Fruit fly (Drosophila melanogaster) whole organism, pupa: ENCODE data around the gene CG17198.

ENCODE experiments used
- CG10348 ChIP-seq: fragments of 200-800 bp; sonication (Bioruptor generic); IDR thresholded peaks from 2 replicates; pipeline ENCODE4 v1.3.6; 2022; ENCODE audit warnings: missing biosample characterization, missing genetic modification characterization
- CG12605 ChIP-seq: fragments of 200-800 bp; sonication (Bioruptor generic); IDR thresholded peaks from 2 replicates; pipeline ENCODE4 v1.3.6; 2022; ENCODE audit warnings: missing biosample characterization, missing genetic modification characterization
- CG13204 ChIP-seq: fragments of 200-800 bp; sonication (Bioruptor generic); optimal IDR thresholded peaks from 2 replicates; lab custom pipeline; 2018; ENCODE audit warnings: missing biosample characterization, mild to moderate bottlenecking, missing genetic modification characterization, moderate library complexity
- CG14655 ChIP-seq: fragments of 200-800 bp; sonication (Bioruptor generic); optimal IDR thresholded peaks from 3 replicates; lab custom pipeline; 2017; ENCODE audit warnings: mild to moderate bottlenecking, missing biosample characterization, missing genetic modification reagents, missing genetic modification characterization
- CG15710 ChIP-seq: fragments of 200-800 bp; sonication (Bioruptor generic); optimal IDR thresholded peaks from 2 replicates; lab custom pipeline; 2018; ENCODE audit warnings: missing biosample characterization, mild to moderate bottlenecking, missing genetic modification characterization, moderate library complexity
- CG17806 ChIP-seq: fragments of 200-800 bp; sonication (Bioruptor generic); optimal IDR thresholded peaks from 2 replicates; lab custom pipeline; 2018; ENCODE audit warnings: missing biosample characterization, mild to moderate bottlenecking, missing genetic modification characterization, moderate library complexity
- CG32121 ChIP-seq: fragments of 200-800 bp; sonication (Bioruptor generic); IDR thresholded peaks from 2 replicates; pipeline ENCODE4 v1.3.6; 2022; ENCODE audit warnings: missing biosample characterization, missing genetic modification characterization
- CG34367 ChIP-seq: fragments of 200-800 bp; sonication (Bioruptor generic); optimal IDR thresholded peaks from 2 replicates; lab custom pipeline; 2018; ENCODE audit warnings: missing biosample characterization, mild to moderate bottlenecking, missing genetic modification characterization
- CG4496 ChIP-seq: fragments of 200-800 bp; sonication (Bioruptor generic); IDR thresholded peaks from 3 replicates; pipeline ENCODE4 v1.3.6; 2022; ENCODE audit warnings: missing biosample characterization, missing genetic modification characterization
- CG8159 ChIP-seq: fragments of 200-800 bp; sonication (Bioruptor generic); optimal IDR thresholded peaks from 3 replicates; lab custom pipeline; 2018; ENCODE audit warnings: missing biosample characterization, mild to moderate bottlenecking, missing genetic modification characterization, moderate library complexity
- CG8301 ChIP-seq: fragments of 200-800 bp; sonication (Bioruptor generic); optimal IDR thresholded peaks from 2 replicates; lab custom pipeline; 2018; ENCODE audit warnings: missing biosample characterization, mild to moderate bottlenecking, missing genetic modification characterization
- CG9948 ChIP-seq: fragments of 200-800 bp; sonication (Bioruptor generic); optimal IDR thresholded peaks from 2 replicates; lab custom pipeline; 2018; ENCODE audit warnings: missing biosample characterization, mild to moderate bottlenecking, missing genetic modification characterization, moderate library complexity
- D1 ChIP-seq: fragments of 200-800 bp; sonication (Bioruptor generic); optimal IDR thresholded peaks from 2 replicates; lab custom pipeline; 2018; ENCODE audit warnings: missing biosample characterization, mild to moderate bottlenecking, missing genetic modification characterization, moderate library complexity
- EcR ChIP-seq: fragments of 200-800 bp; sonication (Bioruptor generic); optimal IDR thresholded peaks from 3 replicates; lab custom pipeline; 2019; ENCODE audit warnings: missing biosample characterization, missing genetic modification characterization, mild to moderate bottlenecking, moderate library complexity, missing genetic modification reagents
- Ets98B ChIP-seq: fragments of 200-800 bp; sonication (Bioruptor generic); IDR thresholded peaks from 2 replicates; pipeline ENCODE4 v1.3.6; 2022; ENCODE audit warnings: missing biosample characterization, missing genetic modification characterization
- Pif1A ChIP-seq: fragments of 200-800 bp; sonication (Bioruptor generic); optimal IDR thresholded peaks from 3 replicates; lab custom pipeline; 2016; ENCODE audit warnings: missing biosample characterization, missing genetic modification characterization
- Pif1B ChIP-seq: fragments of 200-800 bp; sonication (Bioruptor generic); optimal IDR thresholded peaks from 3 replicates; lab custom pipeline; 2016; ENCODE audit warnings: missing biosample characterization, missing genetic modification characterization
- Snoo ChIP-seq: fragments of 200-800 bp; sonication (Bioruptor generic); optimal IDR thresholded peaks from 3 replicates; lab custom pipeline; 2017; ENCODE audit warnings: missing biosample characterization, mild to moderate bottlenecking, missing genetic modification characterization, inconsistent platforms
- fd96Ca ChIP-seq: fragments of 200-800 bp; sonication (Bioruptor generic); IDR thresholded peaks from 3 replicates; pipeline ENCODE4 v1.3.6; 2022; ENCODE audit warnings: missing biosample characterization, missing genetic modification characterization
- gl ChIP-seq: fragments of 200-800 bp; sonication (Bioruptor generic); optimal IDR thresholded peaks from 2 replicates; lab custom pipeline; 2018; ENCODE audit warnings: missing biosample characterization, mild to moderate bottlenecking, missing genetic modification characterization
- rn ChIP-seq: fragments of 200-800 bp; sonication (Bioruptor generic); IDR thresholded peaks from 2 replicates; pipeline ENCODE4 v1.3.6; 2022; ENCODE audit warnings: missing biosample characterization, missing genetic modification characterization

Gene CG17198

DNA sequence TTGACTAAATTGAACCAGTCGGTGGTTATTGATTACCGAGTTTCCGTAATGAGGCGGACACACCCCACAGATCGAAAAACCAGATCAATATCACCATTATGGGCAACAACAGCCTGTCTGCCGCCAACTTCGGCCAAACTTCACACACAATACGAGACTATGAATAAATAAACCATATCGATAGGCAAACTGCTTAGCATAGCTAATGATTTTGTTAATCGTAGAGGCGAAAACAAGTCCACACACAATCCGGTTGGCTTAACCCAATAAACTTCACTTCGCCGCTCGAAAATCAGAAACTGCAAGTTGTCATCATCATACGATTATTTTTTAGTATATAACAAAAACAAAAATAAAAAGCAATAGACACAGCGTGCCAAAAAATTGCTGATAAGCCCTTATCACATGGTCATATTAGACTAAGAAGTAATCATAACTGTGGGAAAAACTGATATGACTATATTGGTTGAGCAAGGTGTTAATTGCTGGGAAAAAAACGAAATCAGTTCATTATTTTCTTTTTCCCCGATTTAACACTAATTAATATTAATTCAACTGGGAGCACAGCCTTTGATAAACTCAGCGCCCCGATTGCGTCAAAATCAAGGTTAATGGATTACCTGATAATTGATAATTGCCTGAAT, 19.2 kb downstream of the CG17198 start:
- TF ChIP-seq CG12605 (GFP tag; lab: Robert Waterston, UW) (no peak), CG32121 (GFP tag; lab: Robert Waterston, UW) (no peak), CG10348 (GFP tag; lab: Robert Waterston, UW) (no peak)

DNA sequence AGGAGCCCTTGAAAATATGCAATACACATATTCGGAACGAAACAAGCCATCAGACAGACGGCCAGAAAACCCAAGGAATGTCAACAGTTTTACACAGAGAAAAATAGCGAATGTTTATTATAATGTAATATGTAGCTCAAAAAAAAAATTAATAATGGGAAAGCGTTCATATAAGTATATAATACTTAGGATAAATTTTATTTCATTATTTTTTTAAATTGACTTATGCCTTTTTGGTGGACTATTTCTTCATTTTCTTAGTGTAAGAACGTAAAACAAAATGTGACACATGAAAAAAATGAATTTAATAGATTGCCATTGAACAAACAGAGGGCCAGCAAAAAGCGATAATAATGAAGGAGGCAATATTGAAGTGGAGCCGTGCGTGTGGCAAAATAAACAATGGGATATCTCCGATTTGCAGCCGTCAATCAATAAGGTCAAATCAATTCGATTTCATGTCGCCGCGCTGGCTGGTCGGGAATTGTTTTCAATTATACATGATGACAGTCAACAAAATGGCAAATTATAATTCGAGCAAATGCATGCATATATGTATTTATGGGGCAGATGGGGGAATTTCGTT, 20.2 kb downstream of the CG17198 start:
- TF ChIP-seq gl (tag; lab: Kevin White, UChicago) (no peak), CG14655 (GFP tag; lab: Kevin White, UChicago) (peak; percentile 3), Pif1A (GFP tag; lab: Kevin White, UChicago) (no peak), Snoo (tag; lab: Kevin White, UChicago) (no peak), CG17806 (tag; lab: Kevin White, UChicago) (no peak), CG9948 (tag; lab: Kevin White, UChicago) (no peak), CG8159 (tag; lab: Kevin White, UChicago) (no peak)
- TF ChIP-seq, all 21 proteins: peak for 1

DNA sequence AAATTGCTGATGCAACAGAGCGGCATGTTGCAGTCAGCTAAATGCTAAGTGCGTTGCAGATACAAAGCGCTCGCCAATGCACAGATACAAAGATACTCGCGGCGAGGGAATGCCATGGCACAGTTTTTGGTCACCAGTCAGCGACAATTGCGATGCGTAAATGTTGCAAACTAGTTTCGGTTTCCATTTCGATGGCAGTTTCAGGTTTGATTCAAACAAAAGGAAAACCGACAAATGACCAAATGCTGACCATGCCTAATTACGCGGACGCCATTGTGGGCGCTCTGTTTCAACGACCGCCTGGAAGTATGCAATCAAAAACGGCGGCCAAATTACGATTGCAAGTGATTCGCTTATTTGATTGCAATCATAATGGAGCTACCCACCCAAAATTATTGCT, 21.4 kb downstream of the CG17198 start:
- TF ChIP-seq Snoo (tag; lab: Kevin White, UChicago) (no peak), Ets98B (0 out of 2 replicates have a peak, but pooled peaks have one; percentile 22), fd96Ca (peak; percentile 24; the same call in 1 of the 3 replicates), CG4496 (GFP tag; lab: Robert Waterston, UW) (peak; percentile 55; the same call in 1 of the 3 replicates), gl (tag; lab: Kevin White, UChicago) (no peak), Pif1A (GFP tag; lab: Kevin White, UChicago) (no peak), EcR (no peak), CG12605 (GFP tag; lab: Robert Waterston, UW) (no peak), rn (GFP tag; lab: Robert Waterston, UW) (no peak)

DNA sequence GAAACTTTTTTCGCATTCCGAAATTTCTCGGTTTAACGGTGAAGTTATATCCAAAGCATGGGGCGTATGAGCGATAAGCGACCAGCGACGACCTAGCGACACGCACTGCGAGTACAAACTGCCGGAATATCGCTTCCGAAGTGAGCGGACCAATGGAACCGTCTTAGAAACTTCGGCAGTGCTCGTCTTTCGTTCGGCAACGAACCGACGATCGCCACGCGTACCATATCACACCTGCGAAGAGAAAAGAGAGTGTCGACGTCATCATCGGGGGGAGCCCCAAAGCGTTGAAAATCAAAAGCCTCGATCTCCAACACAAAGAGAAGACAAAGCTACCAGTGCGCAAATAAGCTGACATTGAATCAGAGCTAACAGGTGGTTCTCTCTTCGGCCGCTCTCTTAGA, 34.8 kb downstream of the CG17198 start, which contains the start of gene LpR2:
Gene LpR2, minus strand, starts transcription at position 118 of the 404 bp plus-strand sequence.
- TF ChIP-seq CG34367 (tag; lab: Kevin White, UChicago) (no peak), CG8159 (tag; lab: Kevin White, UChicago) (no peak), CG10348 (GFP tag; lab: Robert Waterston, UW) (no peak), CG13204 (no peak), D1 (tag; lab: Kevin White, UChicago) (no peak), CG4496 (GFP tag; lab: Robert Waterston, UW) (peak; percentile 66; the same call in 2 of the 3 replicates), CG14655 (GFP tag; lab: Kevin White, UChicago) (no peak), CG17806 (tag; lab: Kevin White, UChicago) (no peak), CG12605 (GFP tag; lab: Robert Waterston, UW) (peak; percentile 71), fd96Ca (no peak), Snoo (tag; lab: Kevin White, UChicago) (no peak), gl (tag; lab: Kevin White, UChicago) (peak; percentile 9), CG8301 (tag; lab: Kevin White, UChicago) (no peak), Pif1A (GFP tag; lab: Kevin White, UChicago) (no peak), CG32121 (GFP tag; lab: Robert Waterston, UW) (peak; percentile 49; the same call in 1 of the 2 replicates), CG15710 (tag; lab: Kevin White, UChicago) (no peak), EcR (no peak), Pif1B (GFP tag; lab: Kevin White, UChicago) (no peak), rn (GFP tag; lab: Robert Waterston, UW) (no peak), Ets98B (peak; percentile 65), CG9948 (tag; lab: Kevin White, UChicago) (no peak)
- TF ChIP-seq, all 21 proteins: peak for 5

DNA sequence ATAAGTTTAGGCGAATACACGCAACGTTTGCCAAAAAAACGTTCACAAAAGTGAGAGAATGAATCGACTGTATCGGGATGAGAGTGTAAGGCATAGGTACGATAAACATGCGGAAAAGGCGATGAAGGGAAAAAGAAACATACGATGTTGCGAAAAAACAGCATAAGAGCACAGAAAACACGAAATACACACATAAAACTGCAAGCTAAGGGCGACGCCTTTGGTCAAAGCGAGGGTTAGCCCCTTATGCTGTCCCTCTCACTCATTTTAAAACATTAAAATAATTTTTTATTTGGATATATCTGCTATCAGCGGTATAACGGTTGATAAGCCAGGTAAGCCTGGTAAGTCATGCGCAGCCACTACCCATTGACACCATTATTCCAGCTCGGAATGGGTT, 35.4 kb downstream of the CG17198 start:
- TF ChIP-seq CG9948 (tag; lab: Kevin White, UChicago) = no peak
- TF ChIP-seq CG17806 (tag; lab: Kevin White, UChicago) = no peak
- no peak for TF ChIP-seq gl (tag; lab: Kevin White, UChicago)
- no peak for TF ChIP-seq D1 (tag; lab: Kevin White, UChicago)
- no peak for TF ChIP-seq CG14655 (GFP tag; lab: Kevin White, UChicago)
- TF ChIP-seq EcR = no peak
- no peak for TF ChIP-seq Pif1A (GFP tag; lab: Kevin White, UChicago)
- no peak for TF ChIP-seq CG8159 (tag; lab: Kevin White, UChicago)
- TF ChIP-seq CG34367 (tag; lab: Kevin White, UChicago) = no peak
- TF ChIP-seq CG32121 (GFP tag; lab: Robert Waterston, UW) = no peak
- TF ChIP-seq CG15710 (tag; lab: Kevin White, UChicago) = no peak
- no peak for TF ChIP-seq rn (GFP tag; lab: Robert Waterston, UW)

DNA sequence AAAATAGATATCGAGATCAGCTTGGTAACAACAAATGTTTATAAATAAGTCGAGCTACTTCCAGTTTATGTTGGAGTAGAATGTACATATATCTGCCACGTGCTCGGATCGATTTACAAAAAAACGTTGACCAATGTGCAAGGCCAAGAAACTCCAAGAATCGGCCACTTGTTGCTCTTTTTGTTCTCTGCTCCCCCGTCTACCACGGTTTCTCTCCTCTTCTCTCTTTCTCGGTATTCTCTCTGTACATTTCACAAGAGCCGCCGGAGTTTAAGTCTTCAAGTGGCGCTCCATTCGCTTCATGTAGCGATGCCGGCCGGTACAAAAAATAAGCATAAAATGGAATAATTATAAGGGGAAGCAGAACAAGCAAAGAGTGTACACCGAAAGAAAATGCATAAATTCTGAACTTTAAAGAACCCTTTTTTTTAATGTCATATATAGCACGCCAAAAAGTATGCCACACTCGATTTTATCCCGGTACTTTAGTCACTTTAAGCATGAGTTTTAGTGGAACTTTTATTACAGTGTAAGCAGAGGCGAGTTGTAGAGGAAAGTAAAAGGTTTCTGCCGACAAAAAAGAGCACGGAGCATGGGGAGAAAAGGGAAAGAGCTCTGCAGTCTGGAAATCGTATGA, 37.3 kb downstream of the CG17198 start:
- TF ChIP-seq CG32121 (GFP tag; lab: Robert Waterston, UW) (peak; percentile 94), CG12605 (GFP tag; lab: Robert Waterston, UW) (peak; percentile 96), CG8159 (tag; lab: Kevin White, UChicago) (peak; percentile 99), CG10348 (GFP tag; lab: Robert Waterston, UW) (peak; percentile 86), Ets98B (peak; percentile 97), fd96Ca (peak; percentile 99), D1 (tag; lab: Kevin White, UChicago) (peak; percentile 98), CG8301 (tag; lab: Kevin White, UChicago) (peak; percentile 99), Pif1B (GFP tag; lab: Kevin White, UChicago) (peak; percentile 99), CG17806 (tag; lab: Kevin White, UChicago) (peak; percentile 99), CG9948 (tag; lab: Kevin White, UChicago) (peak; percentile 99), CG14655 (GFP tag; lab: Kevin White, UChicago) (peak; percentile 99), CG34367 (tag; lab: Kevin White, UChicago) (peak; percentile 99), rn (GFP tag; lab: Robert Waterston, UW) (peak; percentile 98), CG15710 (tag; lab: Kevin White, UChicago) (peak; percentile 99), EcR (peak; percentile 89), Pif1A (GFP tag; lab: Kevin White, UChicago) (peak; percentile 99), CG13204 (peak; percentile 97), Snoo (tag; lab: Kevin White, UChicago) (peak; percentile 98), CG4496 (GFP tag; lab: Robert Waterston, UW) (peak; percentile 99), gl (tag; lab: Kevin White, UChicago) (peak; percentile 98)
